Fruit fly (Drosophila melanogaster): ENCODE results near the gene CG44198.

CG44198 gene

dm6 chr2L:13140891-13141290 lies 22.0 kb upstream of the CG44198 start:
- TF ChIP-seq Ets98B (GFP tag; IDR thresholded peaks at IDR 0.05): no peak
- TF ChIP-seq D1 (tag; optimal IDR thresholded peaks at IDR 0.05): no peak

- TF ChIP-seq CG12605 (GFP tag; IDR thresholded peaks at IDR 0.05) (no peak), Snoo (tag; optimal IDR thresholded peaks at IDR 0.05) (no peak), CG8301 (tag; optimal IDR thresholded peaks at IDR 0.05) (no peak), CG8159 (tag; optimal IDR thresholded peaks at IDR 0.05) (no peak), CG15710 (tag; optimal IDR thresholded peaks at IDR 0.05) (no peak), CG10348 (GFP tag; IDR thresholded peaks at IDR 0.05) (no peak), EcR (GFP tag; optimal IDR thresholded peaks at IDR 0.05) (no peak), Pif1A (GFP tag; optimal IDR thresholded peaks at IDR 0.05) (no peak), CG4496 (GFP tag; IDR thresholded peaks at IDR 0.05) (no peak), CG34367 (tag; optimal IDR thresholded peaks at IDR 0.05) (no peak), CG13204 (GFP tag; optimal IDR thresholded peaks at IDR 0.05) (no peak), CG9948 (tag; optimal IDR thresholded peaks at IDR 0.05) (no peak)
Measured at dm6 chr2L:13135929-13136328, 17.0 kb upstream of the CG44198 start.

dm6 chr2L:13130291-13130690 lies 11.4 kb upstream of the CG44198 start, which contains the start of gene CG5122:
CG5122 (plus strand) TSS chr2L:13130591.
- no peak for TF ChIP-seq Pif1A (GFP tag; optimal IDR thresholded peaks at IDR 0.05)
- no peak for TF ChIP-seq EcR (GFP tag; optimal IDR thresholded peaks at IDR 0.05)

- peak; percentile 27 for TF ChIP-seq CG17806 (tag; optimal IDR thresholded peaks at IDR 0.05)
- peak; percentile 14 for TF ChIP-seq EcR (GFP tag; optimal IDR thresholded peaks at IDR 0.05)
- TF ChIP-seq CG8159 (tag; optimal IDR thresholded peaks at IDR 0.05): peak; percentile 32
- peak; percentile 14 for TF ChIP-seq CG14655 (GFP tag; optimal IDR thresholded peaks at IDR 0.05)
- peak; percentile 20 for TF ChIP-seq Pif1A (GFP tag; optimal IDR thresholded peaks at IDR 0.05)
- no peak for TF ChIP-seq CG15710 (tag; optimal IDR thresholded peaks at IDR 0.05)
- TF ChIP-seq CG12605 (GFP tag; IDR thresholded peaks at IDR 0.05): no peak
- TF ChIP-seq CG34367 (tag; optimal IDR thresholded peaks at IDR 0.05): peak; percentile 41
- no peak for TF ChIP-seq Pif1B (GFP tag; optimal IDR thresholded peaks at IDR 0.05)
- TF ChIP-seq rn (GFP tag; IDR thresholded peaks at IDR 0.05): no peak
- no peak for TF ChIP-seq D1 (tag; optimal IDR thresholded peaks at IDR 0.05)
- no peak for TF ChIP-seq CG8301 (tag; optimal IDR thresholded peaks at IDR 0.05)
- no peak for TF ChIP-seq fd96Ca (GFP tag; IDR thresholded peaks at IDR 0.05)
- peak; percentile 63 for TF ChIP-seq gl (tag; optimal IDR thresholded peaks at IDR 0.05)
- no peak for TF ChIP-seq CG4496 (GFP tag; IDR thresholded peaks at IDR 0.05)
- no peak for TF ChIP-seq CG9948 (tag; optimal IDR thresholded peaks at IDR 0.05)
- no peak for TF ChIP-seq CG10348 (GFP tag; IDR thresholded peaks at IDR 0.05)
- no peak for TF ChIP-seq Snoo (tag; optimal IDR thresholded peaks at IDR 0.05)
- no peak for TF ChIP-seq Ets98B (GFP tag; IDR thresholded peaks at IDR 0.05)
- TF ChIP-seq CG13204 (GFP tag; optimal IDR thresholded peaks at IDR 0.05): peak; percentile 59
- TF ChIP-seq CG32121 (GFP tag; IDR thresholded peaks at IDR 0.05): no peak
Measured at dm6 chr2L:13122526-13122925, 3.6 kb upstream of the CG44198 start.

DNA sequence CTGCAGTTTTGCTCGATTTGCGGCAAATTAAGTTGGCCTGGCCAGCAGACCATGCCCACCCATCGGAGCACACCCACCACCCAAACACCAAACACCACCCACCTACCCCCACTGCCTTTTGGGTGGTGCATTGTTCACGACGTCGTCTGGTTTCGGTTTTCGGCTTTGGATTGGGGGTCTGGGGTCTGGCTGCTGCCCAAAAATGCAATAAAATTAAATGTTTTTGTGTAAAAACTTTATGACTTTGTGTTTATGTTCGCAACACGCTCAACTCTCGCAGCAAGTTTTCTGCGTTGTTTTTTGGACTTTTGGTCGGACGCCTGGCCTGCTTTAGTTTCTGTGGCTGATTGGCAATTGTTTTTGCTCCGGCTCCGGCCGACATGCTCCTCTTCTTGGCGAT lies 2.2 kb downstream of the CG44198 start:
- peak; percentile 52; the same call in 1 of the 2 replicates for TF ChIP-seq CG32121 (GFP tag; IDR thresholded peaks at IDR 0.05)
- TF ChIP-seq CG14655 (GFP tag; optimal IDR thresholded peaks at IDR 0.05): no peak

DNA sequence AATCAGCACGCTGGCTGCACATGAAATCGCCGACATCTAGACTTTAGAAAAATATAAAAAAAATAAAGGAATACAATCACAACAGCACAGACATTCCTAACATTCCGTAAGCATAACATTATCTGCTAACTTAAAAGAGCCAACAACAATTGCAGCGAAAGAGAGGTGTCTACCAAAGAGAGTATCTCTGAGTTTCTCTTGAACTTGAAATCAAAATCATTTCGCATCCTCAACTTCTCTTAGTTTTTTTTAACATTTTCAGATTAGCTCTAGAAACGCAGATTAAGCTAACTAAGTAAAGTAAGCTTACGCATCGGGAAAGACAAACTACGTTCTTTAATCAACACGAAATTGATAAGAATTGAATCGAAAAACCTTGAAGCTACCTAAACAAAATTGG lies 5.4 kb downstream of the CG44198 start:
- TF ChIP-seq CG17806 (tag; optimal IDR thresholded peaks at IDR 0.05): no peak
- no peak for TF ChIP-seq CG13204 (GFP tag; optimal IDR thresholded peaks at IDR 0.05)
- TF ChIP-seq CG32121 (GFP tag; IDR thresholded peaks at IDR 0.05): no peak
- TF ChIP-seq CG15710 (tag; optimal IDR thresholded peaks at IDR 0.05): no peak
- no peak for TF ChIP-seq CG34367 (tag; optimal IDR thresholded peaks at IDR 0.05)
- no peak for TF ChIP-seq CG12605 (GFP tag; IDR thresholded peaks at IDR 0.05)
- no peak for TF ChIP-seq CG14655 (GFP tag; optimal IDR thresholded peaks at IDR 0.05)
- no peak for TF ChIP-seq Pif1A (GFP tag; optimal IDR thresholded peaks at IDR 0.05)

dm6 chr2L:13106507-13106906 lies 12.4 kb downstream of the CG44198 start, which contains the start of gene Ttc30:
Ttc30 (plus strand) TSS chr2L:13106807.
- TF ChIP-seq CG34367 (tag; optimal IDR thresholded peaks at IDR 0.05): no peak
- TF ChIP-seq CG13204 (GFP tag; optimal IDR thresholded peaks at IDR 0.05): no peak
- TF ChIP-seq CG8301 (tag; optimal IDR thresholded peaks at IDR 0.05): no peak
- no peak for TF ChIP-seq CG14655 (GFP tag; optimal IDR thresholded peaks at IDR 0.05)
- no peak for TF ChIP-seq CG10348 (GFP tag; IDR thresholded peaks at IDR 0.05)
- TF ChIP-seq Snoo (tag; optimal IDR thresholded peaks at IDR 0.05): no peak
- TF ChIP-seq EcR (GFP tag; optimal IDR thresholded peaks at IDR 0.05): no peak
- TF ChIP-seq Ets98B (GFP tag; IDR thresholded peaks at IDR 0.05): no peak
- TF ChIP-seq CG32121 (GFP tag; IDR thresholded peaks at IDR 0.05): no peak
- TF ChIP-seq CG8159 (tag; optimal IDR thresholded peaks at IDR 0.05): no peak
- TF ChIP-seq CG9948 (tag; optimal IDR thresholded peaks at IDR 0.05): no peak
- TF ChIP-seq CG17806 (tag; optimal IDR thresholded peaks at IDR 0.05): no peak
- no peak for TF ChIP-seq rn (GFP tag; IDR thresholded peaks at IDR 0.05)
- TF ChIP-seq Pif1A (GFP tag; optimal IDR thresholded peaks at IDR 0.05): no peak
- no peak for TF ChIP-seq CG4496 (GFP tag; IDR thresholded peaks at IDR 0.05)
- no peak for TF ChIP-seq fd96Ca (GFP tag; IDR thresholded peaks at IDR 0.05)

All from whole organism, pupa.